Fruit fly (Drosophila melanogaster) whole organism, embryonic: Measurements from ENCODE around the gene CG12592.

Experiments used
- Asciz ChIP-seq: fragments of 200-800 bp; sonication (Bioruptor generic); optimal IDR thresholded peaks from 2 replicates; lab custom pipeline; 2017; ENCODE audit warnings: missing biosample characterization, mild to moderate bottlenecking, missing genetic modification characterization, missing genetic modification reagents
- CG10147 ChIP-seq: fragments of 200-800 bp; sonication (Bioruptor generic); optimal IDR thresholded peaks from 2 replicates; lab custom pipeline; 2019; ENCODE audit warnings: missing biosample characterization, mild to moderate bottlenecking, missing genetic modification characterization, moderate library complexity
- CG10209 ChIP-seq: fragments of 200-800 bp; sonication (Bioruptor generic); optimal IDR thresholded peaks from 3 replicates; lab custom pipeline; 2017; ENCODE audit warnings: missing biosample characterization, mild to moderate bottlenecking, missing genetic modification characterization, missing genetic modification reagents
- CG10321 ChIP-seq: fragments of 200-800 bp; sonication (Bioruptor generic); IDR thresholded peaks from 2 replicates; pipeline ENCODE4 v1.3.6; 2022; ENCODE audit warnings: missing biosample characterization, missing genetic modification characterization
- CG10959 ChIP-seq: fragments of 200-800 bp; sonication (Bioruptor generic); IDR thresholded peaks from 2 replicates; pipeline ENCODE4 v1.3.6; 2022; ENCODE audit warnings: missing biosample characterization, missing genetic modification characterization
- CG11696 ChIP-seq: fragments of 200-800 bp; sonication (Bioruptor generic); IDR thresholded peaks from 2 replicates; pipeline ENCODE4 v1.3.6; 2022; ENCODE audit warnings: missing biosample characterization, missing genetic modification characterization
- CG11723 ChIP-seq: fragments of 200-800 bp; sonication (Bioruptor generic); optimal IDR thresholded peaks from 2 replicates; lab custom pipeline; 2017; ENCODE audit warnings: missing biosample characterization, mild to moderate bottlenecking, missing genetic modification characterization
- CG13424 ChIP-seq: fragments of 200-800 bp; sonication (Bioruptor generic); optimal IDR thresholded peaks from 2 replicates; lab custom pipeline; 2019; ENCODE audit warnings: missing biosample characterization, mild to moderate bottlenecking, missing genetic modification characterization, moderate library complexity
- CG15011 ChIP-seq: fragments of 200-800 bp; sonication (Bioruptor generic); optimal IDR thresholded peaks from 3 replicates; lab custom pipeline; 2018; ENCODE audit warnings: missing biosample characterization, mild to moderate bottlenecking, missing genetic modification characterization
- CG1647 ChIP-seq: fragments of 200-800 bp; sonication (Bioruptor generic); optimal IDR thresholded peaks from 3 replicates; lab custom pipeline; 2016; ENCODE audit warnings: missing biosample characterization, missing genetic modification characterization
- CG17568 ChIP-seq: fragments of 200-800 bp; sonication (Bioruptor generic); optimal IDR thresholded peaks from 2 replicates; lab custom pipeline; 2018; ENCODE audit warnings: missing biosample characterization, mild to moderate bottlenecking, missing genetic modification characterization, moderate library complexity
- CG1792 ChIP-seq: fragments of 200-800 bp; sonication (Bioruptor generic); optimal IDR thresholded peaks from 2 replicates; lab custom pipeline; 2016; ENCODE audit warnings: missing biosample characterization, missing genetic modification characterization
- CG18011 ChIP-seq: fragments of 200-800 bp; sonication (Bioruptor generic); optimal IDR thresholded peaks from 2 replicates; lab custom pipeline; 2017; ENCODE audit warnings: missing biosample characterization, missing genetic modification characterization, mild to moderate bottlenecking, moderate library complexity, missing genotype
- CG18476 ChIP-seq: fragments of 200-800 bp; sonication (Bioruptor generic); optimal IDR thresholded peaks from 2 replicates; lab custom pipeline; 2016; ENCODE audit warnings: missing biosample characterization, mild to moderate bottlenecking, missing genetic modification characterization
- CG18764 ChIP-seq: fragments of 200-800 bp; sonication (Bioruptor generic); optimal IDR thresholded peaks from 3 replicates; lab custom pipeline; 2016; ENCODE audit warnings: missing biosample characterization, missing genetic modification characterization
- CG3065 ChIP-seq: fragments of 200-800 bp; sonication (Bioruptor generic); optimal IDR thresholded peaks from 2 replicates; lab custom pipeline; 2016; ENCODE audit warnings: missing biosample characterization, missing genetic modification characterization
- CG34422 ChIP-seq: fragments of 200-800 bp; sonication (Bioruptor generic); IDR thresholded peaks from 3 replicates; pipeline ENCODE4 v1.3.6; 2022; ENCODE audit warnings: missing biosample characterization, missing genetic modification characterization
- CG3847 ChIP-seq: fragments of 200-800 bp; sonication (Bioruptor generic); IDR thresholded peaks from 2 replicates; pipeline ENCODE4 v1.3.6; 2022; ENCODE audit warnings: missing biosample characterization, missing genetic modification characterization
- CG4820 ChIP-seq: fragments of 200-800 bp; sonication (Bioruptor generic); optimal IDR thresholded peaks from 3 replicates; lab custom pipeline; 2016; ENCODE audit warnings: missing biosample characterization, missing genetic modification characterization
- CG6654 ChIP-seq: fragments of 200-800 bp; sonication (Bioruptor generic); optimal IDR thresholded peaks from 2 replicates; lab custom pipeline; 2017; ENCODE audit warnings: missing biosample characterization, mild to moderate bottlenecking, missing genetic modification characterization
- CG6854 ChIP-seq: fragments of 200-800 bp; sonication (Bioruptor generic); optimal IDR thresholded peaks from 3 replicates; lab custom pipeline; 2017; ENCODE audit warnings: missing biosample characterization, mild to moderate bottlenecking, missing genetic modification characterization
- CG8478 ChIP-seq: fragments of >200 bp; optimal IDR thresholded peaks from 2 replicates; lab custom pipeline; 2018
- Camta ChIP-seq: fragments of 200-800 bp; sonication (Bioruptor generic); optimal IDR thresholded peaks from 2 replicates; lab custom pipeline; 2016; ENCODE audit warnings: missing biosample characterization, missing genetic modification characterization
- Dbx ChIP-seq: fragments of 200-800 bp; sonication (Bioruptor generic); IDR thresholded peaks from 3 replicates; pipeline ENCODE4 v1.3.6; 2022; ENCODE audit warnings: missing biosample characterization, missing genetic modification characterization
- Fer2 ChIP-seq: fragments of 200-800 bp; sonication (Bioruptor generic); optimal IDR thresholded peaks from 2 replicates; lab custom pipeline; 2018; ENCODE audit warnings: missing biosample characterization, mild to moderate bottlenecking, missing genetic modification characterization, moderate library complexity
- HLH3B ChIP-seq: fragments of 200-800 bp; sonication (Bioruptor generic); IDR thresholded peaks from 2 replicates; pipeline ENCODE4 v1.3.6; 2022; ENCODE audit warnings: missing biosample characterization, missing genetic modification characterization
- HLH4C ChIP-seq: fragments of 200-800 bp; sonication (Bioruptor generic); IDR thresholded peaks from 3 replicates; pipeline ENCODE4 v1.3.6; 2022; ENCODE audit warnings: missing biosample characterization, missing genetic modification characterization; ENCODE audit not compliant: partially characterized antibody
- Hsf ChIP-seq: fragments of 200-800 bp; sonication (Bioruptor generic); optimal IDR thresholded peaks from 3 replicates; lab custom pipeline; 2016; ENCODE audit warnings: missing biosample characterization, missing genetic modification characterization
- Lhr ChIP-seq: fragments of 200-800 bp; sonication (Bioruptor generic); optimal IDR thresholded peaks from 3 replicates; lab custom pipeline; 2017; ENCODE audit warnings: mild to moderate bottlenecking, missing biosample characterization, missing genetic modification reagents, missing genetic modification characterization
- Lim3 ChIP-seq: fragments of 200-800 bp; sonication (Bioruptor generic); IDR thresholded peaks from 2 replicates; pipeline ENCODE4 v1.3.6; 2022; ENCODE audit warnings: missing biosample characterization, missing genetic modification characterization
- NFAT ChIP-seq: fragments of 200-800 bp; sonication (Bioruptor generic); IDR thresholded peaks from 2 replicates; pipeline ENCODE4 v1.3.6; 2022; ENCODE audit warnings: missing biosample characterization, missing genetic modification characterization
- Side ChIP-seq: fragments of 200-800 bp; sonication (Bioruptor generic); optimal IDR thresholded peaks from 2 replicates; lab custom pipeline; 2016; ENCODE audit warnings: missing biosample characterization, missing genetic modification characterization
- Tbp ChIP-seq: fragments of >200 bp; optimal IDR thresholded peaks from 2 replicates; lab custom pipeline; 2018; ENCODE audit warnings: missing biosample characterization, missing genetic modification characterization
- Vsx1 ChIP-seq: fragments of 200-800 bp; sonication (Bioruptor generic); optimal IDR thresholded peaks from 2 replicates; lab custom pipeline; 2017; ENCODE audit warnings: missing biosample characterization, mild to moderate bottlenecking, missing genetic modification characterization, missing genetic modification reagents
- Xbp1 ChIP-seq: fragments of 200-800 bp; sonication (Bioruptor generic); optimal IDR thresholded peaks from 3 replicates; lab custom pipeline; 2016; ENCODE audit warnings: missing biosample characterization, mild to moderate bottlenecking, missing genetic modification characterization
- YL-1 ChIP-seq: fragments of 200-800 bp; sonication (Bioruptor generic); optimal IDR thresholded peaks from 3 replicates; lab custom pipeline; 2017; ENCODE audit warnings: missing biosample characterization, mild to moderate bottlenecking, missing genetic modification characterization
- cg ChIP-seq: fragments of 200-800 bp; sonication (Bioruptor generic); optimal IDR thresholded peaks from 3 replicates; lab custom pipeline; 2019; ENCODE audit warnings: missing biosample characterization, mild to moderate bottlenecking, missing genetic modification characterization, moderate library complexity
- dmrt11E ChIP-seq: fragments of 200-800 bp; sonication (Bioruptor generic); optimal IDR thresholded peaks from 3 replicates; lab custom pipeline; 2018; ENCODE audit warnings: missing biosample characterization, mild to moderate bottlenecking, missing genetic modification characterization, moderate library complexity
- emc ChIP-seq: fragments of 200-800 bp; sonication (Bioruptor generic); optimal IDR thresholded peaks from 2 replicates; lab custom pipeline; 2016; ENCODE audit warnings: missing biosample characterization, missing genetic modification characterization
- gcm2 ChIP-seq: fragments of 200-800 bp; sonication (Bioruptor generic); optimal IDR thresholded peaks from 2 replicates; lab custom pipeline; 2016; ENCODE audit warnings: missing biosample characterization, missing genetic modification characterization
- ham ChIP-seq: fragments of 200-800 bp; sonication (Bioruptor generic); IDR thresholded peaks from 2 replicates; pipeline ENCODE4 v1.3.6; 2022; ENCODE audit warnings: missing biosample characterization, missing genetic modification characterization
- inv ChIP-seq: fragments of 200-800 bp; sonication (Bioruptor generic); IDR thresholded peaks from 2 replicates; pipeline ENCODE4 v1.3.6; 2022; ENCODE audit warnings: missing biosample characterization, missing genetic modification characterization; ENCODE audit not compliant: partially characterized antibody
- nerfin-1 ChIP-seq: fragments of 200-800 bp; sonication (Bioruptor generic); optimal IDR thresholded peaks from 3 replicates; lab custom pipeline; 2019; ENCODE audit warnings: missing biosample characterization, mild to moderate bottlenecking, missing genetic modification characterization, moderate library complexity
- onecut ChIP-seq: fragments of 200-800 bp; sonication (Bioruptor generic); IDR thresholded peaks from 2 replicates; pipeline ENCODE4 v1.3.6; 2022; ENCODE audit warnings: missing biosample characterization, missing genetic modification characterization
- pb ChIP-seq: fragments of 200-800 bp; sonication (Bioruptor generic); optimal IDR thresholded peaks from 3 replicates; lab custom pipeline; 2016; ENCODE audit warnings: missing biosample characterization, missing genetic modification characterization
- pfk ChIP-seq: fragments of 200-800 bp; sonication (Bioruptor generic); optimal IDR thresholded peaks from 2 replicates; lab custom pipeline; 2018; ENCODE audit warnings: missing biosample characterization, mild to moderate bottlenecking, missing genetic modification characterization, moderate library complexity
- scrt ChIP-seq: fragments of 200-800 bp; sonication (Bioruptor generic); optimal IDR thresholded peaks from 2 replicates; lab custom pipeline; 2018; ENCODE audit warnings: missing biosample characterization, mild to moderate bottlenecking, missing genetic modification characterization, moderate library complexity
- sd ChIP-seq: fragments of 200-800 bp; sonication (Bioruptor generic); optimal IDR thresholded peaks from 3 replicates; lab custom pipeline; 2018; ENCODE audit warnings: missing biosample characterization, mild to moderate bottlenecking, missing genetic modification characterization, moderate library complexity
- seq ChIP-seq: fragments of 200-800 bp; sonication (Bioruptor generic); IDR thresholded peaks from 2 replicates; pipeline ENCODE4 v1.3.6; 2022; ENCODE audit warnings: missing biosample characterization, missing genetic modification characterization
- trem ChIP-seq: fragments of 200-800 bp; optimal IDR thresholded peaks from 3 replicates; lab custom pipeline; 2019; ENCODE audit warnings: missing biosample characterization, mild to moderate bottlenecking, missing genetic modification characterization, moderate library complexity
- twi ChIP-seq: fragments of 200-800 bp; optimal IDR thresholded peaks from 2 replicates; lab custom pipeline; 2019; ENCODE audit warnings: missing biosample characterization, mild to moderate bottlenecking, missing genetic modification characterization, moderate library complexity
- zen ChIP-seq: fragments of 200-800 bp; sonication (Bioruptor generic); optimal IDR thresholded peaks from 3 replicates; lab custom pipeline; 2018; ENCODE audit warnings: missing biosample characterization, mild to moderate bottlenecking, missing genetic modification characterization, moderate library complexity

CG12592 gene

dm6 chr3R:10377849-10378248 is 39.7 kb downstream of the CG12592 start, which contains the start of gene Rfx (continued):
- TF ChIP-seq CG4820 (GFP tag; lab: Kevin White, UChicago) (no peak), Camta (GFP tag; lab: Kevin White, UChicago) (peak; percentile 1), Lhr (peak; percentile 50), Fer2 (tag; lab: Kevin White, UChicago) (no peak), pb (GFP tag; lab: Kevin White, UChicago) (no peak), CG18764 (GFP tag; lab: Kevin White, UChicago) (no peak), sd (tag; lab: Kevin White, UChicago) (peak; percentile 17), Tbp (no peak), CG17568 (GFP tag; lab: Kevin White, UChicago) (no peak), HLH3B (no peak), CG11723 (GFP tag; lab: Kevin White, UChicago) (no peak), ham (GFP tag; lab: Robert Waterston, UW) (no peak), Xbp1 (GFP tag; lab: Kevin White, UChicago) (no peak), CG13424 (tag; lab: Kevin White, UChicago) (peak; percentile 14), onecut (GFP tag; lab: Robert Waterston, UW) (0 out of 2 replicates have a peak, but pooled peaks have one; percentile 10), CG6654 (GFP tag; lab: Kevin White, UChicago) (no peak), CG18011 (GFP tag; lab: Kevin White, UChicago) (no peak), CG11696 (GFP tag; lab: Robert Waterston, UW) (no peak), CG1647 (GFP tag; lab: Kevin White, UChicago) (peak; percentile 39), cg (GFP tag; lab: Kevin White, UChicago) (no peak), seq (GFP tag; lab: Robert Waterston, UW) (no peak), CG10209 (no peak), NFAT (no peak), CG10321 (GFP tag; lab: Robert Waterston, UW) (no peak), CG34422 (GFP tag; lab: Robert Waterston, UW) (no peak), Lim3 (GFP tag; lab: Robert Waterston, UW) (no peak), CG8478 (no peak), Vsx1 (GFP tag; lab: Kevin White, UChicago) (no peak), zen (tag; lab: Kevin White, UChicago) (no peak), CG1792 (GFP tag; lab: Kevin White, UChicago) (no peak), CG6854 (GFP tag; lab: Kevin White, UChicago) (no peak), trem (peak; percentile 63), nerfin-1 (tag; lab: Kevin White, UChicago) (peak; percentile 22), Dbx (GFP tag; lab: Robert Waterston, UW) (no peak), Asciz (no peak), emc (no peak), pfk (GFP tag; lab: Kevin White, UChicago) (no peak), inv (no peak), dmrt11E (tag; lab: Kevin White, UChicago) (no peak), CG10147 (GFP tag; lab: Kevin White, UChicago) (no peak), CG3847 (GFP tag; lab: Robert Waterston, UW) (no peak), scrt (peak; percentile 63), YL-1 (GFP tag; lab: Kevin White, UChicago) (peak; percentile 62), Hsf (peak; percentile 35), CG3065 (GFP tag; lab: Kevin White, UChicago) (no peak), CG15011 (GFP tag; lab: Kevin White, UChicago) (no peak), CG10959 (no peak), gcm2 (GFP tag; lab: Kevin White, UChicago) (no peak), Side (GFP tag; lab: Kevin White, UChicago) (peak; percentile 37), twi (tag; lab: Kevin White, UChicago) (peak; percentile 43), HLH4C (GFP tag; lab: Robert Waterston, UW) (no peak), CG18476 (GFP tag; lab: Kevin White, UChicago) (no peak)
